Fruit fly (Drosophila melanogaster) whole organism, prepupa: ENCODE data around the gene SdhD.

ENCODE experiments used
- Blimp-1 ChIP-seq: fragments of 200-800 bp; sonication (Bioruptor generic); optimal IDR thresholded peaks from 3 replicates; lab custom pipeline; 2017; ENCODE audit warnings: missing biosample characterization, missing genetic modification characterization, mild to moderate bottlenecking, moderate library complexity, missing genetic modification reagents
- CG10631 ChIP-seq: fragments of 200-800 bp; sonication (Bioruptor generic); optimal IDR thresholded peaks from 2 replicates; lab custom pipeline; 2016; ENCODE audit warnings: missing biosample characterization, missing genetic modification characterization
- CG11762 ChIP-seq: fragments of 200-800 bp; sonication (Bioruptor generic); optimal IDR thresholded peaks from 3 replicates; lab custom pipeline; 2016; ENCODE audit warnings: missing biosample characterization, missing genetic modification characterization; ENCODE audit not compliant: insufficient read depth
- CG11902 ChIP-seq: fragments of 200-800 bp; sonication (Bioruptor generic); optimal IDR thresholded peaks from 3 replicates; lab custom pipeline; 2016; ENCODE audit warnings: missing biosample characterization, missing genetic modification characterization
- CG1621 ChIP-seq: fragments of 200-800 bp; sonication (Bioruptor generic); optimal IDR thresholded peaks from 3 replicates; lab custom pipeline; 2018; ENCODE audit warnings: missing biosample characterization, mild to moderate bottlenecking, missing genetic modification characterization
- CG16779 ChIP-seq: fragments of 200-800 bp; sonication (Bioruptor generic); optimal IDR thresholded peaks from 3 replicates; lab custom pipeline; 2017; ENCODE audit warnings: missing biosample characterization, mild to moderate bottlenecking, missing genetic modification characterization
- CG3032 ChIP-seq: fragments of 200-800 bp; optimal IDR thresholded peaks from 2 replicates; lab custom pipeline; 2019; ENCODE audit warnings: missing biosample characterization, mild to moderate bottlenecking, missing genetic modification characterization, moderate library complexity
- CG31627 ChIP-seq: fragments of 200-800 bp; sonication (Bioruptor generic); optimal IDR thresholded peaks from 3 replicates; lab custom pipeline; 2016; ENCODE audit warnings: missing biosample characterization, missing genetic modification characterization
- CG34406 ChIP-seq: fragments of 200-800 bp; sonication (Bioruptor generic); optimal IDR thresholded peaks from 3 replicates; lab custom pipeline; 2016; ENCODE audit warnings: missing biosample characterization, missing genetic modification characterization
- CG4318 ChIP-seq: fragments of 200-800 bp; sonication (Bioruptor generic); optimal IDR thresholded peaks from 3 replicates; lab custom pipeline; 2017; ENCODE audit warnings: missing biosample characterization, mild to moderate bottlenecking, missing genetic modification characterization
- CG6163 ChIP-seq: fragments of 200-800 bp; sonication (Bioruptor generic); IDR thresholded peaks from 3 replicates; pipeline ENCODE4 v1.3.6; 2022; ENCODE audit warnings: missing biosample characterization, missing genetic modification characterization
- CG6276 ChIP-seq: fragments of 200-800 bp; sonication (Bioruptor generic); optimal IDR thresholded peaks from 2 replicates; lab custom pipeline; 2017; ENCODE audit warnings: missing biosample characterization, mild to moderate bottlenecking, missing genetic modification characterization
- CG6808 ChIP-seq: fragments of 200-800 bp; sonication (Bioruptor generic); optimal IDR thresholded peaks from 3 replicates; lab custom pipeline; 2017; ENCODE audit warnings: missing biosample characterization, missing genetic modification characterization, mild to moderate bottlenecking, moderate library complexity, missing genetic modification reagents
- CG6854 ChIP-seq: fragments of 200-800 bp; sonication (Bioruptor generic); optimal IDR thresholded peaks from 2 replicates; lab custom pipeline; 2017; ENCODE audit warnings: missing biosample characterization, mild to moderate bottlenecking, missing genetic modification characterization
- CG7368 ChIP-seq: fragments of 200-800 bp; sonication (Bioruptor generic); optimal IDR thresholded peaks from 3 replicates; lab custom pipeline; 2016; ENCODE audit warnings: missing biosample characterization, missing genetic modification characterization
- CG8119 ChIP-seq: fragments of 200-800 bp; sonication (Bioruptor generic); IDR thresholded peaks from 3 replicates; pipeline ENCODE4 v1.3.6; 2022; ENCODE audit warnings: missing biosample characterization, missing genetic modification characterization
- CG8319 ChIP-seq: fragments of 200-800 bp; sonication (Bioruptor generic); optimal IDR thresholded peaks from 3 replicates; lab custom pipeline; 2016; ENCODE audit warnings: missing biosample characterization, missing genetic modification characterization
- CG8632 ChIP-seq: fragments of 200-800 bp; sonication (Bioruptor generic); optimal IDR thresholded peaks from 3 replicates; lab custom pipeline; 2016; ENCODE audit warnings: missing biosample characterization, missing genetic modification characterization
- CG9139 ChIP-seq: fragments of 200-800 bp; sonication (Bioruptor generic); optimal IDR thresholded peaks from 3 replicates; lab custom pipeline; 2017; ENCODE audit warnings: missing biosample characterization, mild to moderate bottlenecking, missing genetic modification characterization
- Eip75B ChIP-seq: fragments of 200-800 bp; sonication (Bioruptor generic); optimal IDR thresholded peaks from 3 replicates; lab custom pipeline; 2016; ENCODE audit warnings: missing biosample characterization, missing genetic modification characterization
- Eip78C ChIP-seq: fragments of 200-800 bp; sonication (Bioruptor generic); peaks from one replicate; lab custom pipeline; 2016; ENCODE audit warnings: missing biosample characterization, missing genetic modification characterization
- Gug ChIP-seq: fragments of 200-800 bp; sonication (Bioruptor generic); IDR thresholded peaks from 2 replicates; pipeline ENCODE4 v1.3.6; 2022; ENCODE audit warnings: missing biosample characterization, missing genetic modification characterization
- Hr38 ChIP-seq: sonication (Bioruptor generic); optimal IDR thresholded peaks from 2 replicates; lab custom pipeline; 2016; ENCODE audit warnings: missing biosample characterization, missing genetic modification characterization
- Hr39 ChIP-seq: fragments of 200-800 bp; sonication (Bioruptor generic); optimal IDR thresholded peaks from 2 replicates; lab custom pipeline; 2016; ENCODE audit warnings: missing biosample characterization, missing genetic modification characterization
- Hr4 ChIP-seq: fragments of 200-800 bp; sonication (Bioruptor generic); optimal IDR thresholded peaks from 3 replicates; lab custom pipeline; 2016; ENCODE audit warnings: missing biosample characterization, missing genetic modification characterization
- Lpt ChIP-seq: fragments of 200-800 bp; sonication (Bioruptor generic); optimal IDR thresholded peaks from 3 replicates; lab custom pipeline; 2016; ENCODE audit warnings: missing biosample characterization, missing genetic modification characterization
- Met ChIP-seq: fragments of 200-800 bp; sonication (Bioruptor generic); optimal IDR thresholded peaks from 3 replicates; lab custom pipeline; 2016; ENCODE audit warnings: missing biosample characterization, missing genetic modification characterization
- OdsH ChIP-seq: fragments of 200-800 bp; sonication (Bioruptor generic); optimal IDR thresholded peaks from 3 replicates; lab custom pipeline; 2016; ENCODE audit warnings: missing biosample characterization, missing genetic modification characterization
- Smox ChIP-seq: fragments of 200-800 bp; sonication (Bioruptor generic); optimal IDR thresholded peaks from 3 replicates; lab custom pipeline; 2016; ENCODE audit warnings: missing biosample characterization, missing genetic modification characterization
- Sox14 ChIP-seq: fragments of 200-800 bp; sonication (Bioruptor generic); optimal IDR thresholded peaks from 3 replicates; lab custom pipeline; 2016; ENCODE audit warnings: missing biosample characterization, missing genetic modification characterization
- Sox15 ChIP-seq: fragments of 200-800 bp; sonication (Bioruptor generic); optimal IDR thresholded peaks from 3 replicates; lab custom pipeline; 2016; ENCODE audit warnings: missing biosample characterization, missing genetic modification characterization
- achi ChIP-seq: fragments of 200-800 bp; sonication (Bioruptor generic); optimal IDR thresholded peaks from 3 replicates; lab custom pipeline; 2016; ENCODE audit warnings: missing biosample characterization, missing genetic modification characterization
- cyc ChIP-seq: fragments of 200-800 bp; sonication (Bioruptor generic); optimal IDR thresholded peaks from 3 replicates; lab custom pipeline; 2016; ENCODE audit warnings: missing biosample characterization, missing genetic modification characterization
- dac ChIP-seq: fragments of 200-800 bp; sonication (Bioruptor generic); optimal IDR thresholded peaks from 2 replicates; lab custom pipeline; 2017; ENCODE audit warnings: missing biosample characterization, mild to moderate bottlenecking, missing genetic modification characterization
- dsx ChIP-seq: fragments of 200-800 bp; optimal IDR thresholded peaks from 3 replicates; lab custom pipeline; 2019; ENCODE audit warnings: missing biosample characterization, mild to moderate bottlenecking, missing genetic modification characterization, moderate library complexity; ENCODE audit not compliant: poor library complexity, severe bottlenecking
- eg ChIP-seq: fragments of 200-800 bp; sonication (Bioruptor generic); IDR thresholded peaks from 3 replicates; pipeline ENCODE4 v1.3.6; 2022; ENCODE audit warnings: missing biosample characterization, missing genetic modification characterization
- esn ChIP-seq: fragments of 200-800 bp; sonication (Bioruptor generic); optimal IDR thresholded peaks from 2 replicates; lab custom pipeline; 2016; ENCODE audit warnings: missing biosample characterization, mild to moderate bottlenecking, missing genetic modification characterization, moderate library complexity
- fd85E ChIP-seq: fragments of 200-800 bp; sonication (Bioruptor generic); optimal IDR thresholded peaks from 3 replicates; lab custom pipeline; 2016; ENCODE audit warnings: missing biosample characterization, missing genetic modification characterization
- fkh ChIP-seq: fragments of 200-800 bp; sonication (Bioruptor generic); optimal IDR thresholded peaks from 3 replicates; lab custom pipeline; 2017; ENCODE audit warnings: missing biosample characterization, mild to moderate bottlenecking, missing genetic modification characterization, moderate library complexity
- lz ChIP-seq: fragments of 200-800 bp; sonication (Bioruptor generic); optimal IDR thresholded peaks from 3 replicates; lab custom pipeline; 2016; ENCODE audit warnings: missing biosample characterization, missing genetic modification characterization
- net ChIP-seq: fragments of 200-800 bp; sonication (Bioruptor generic); optimal IDR thresholded peaks from 3 replicates; lab custom pipeline; 2016; ENCODE audit warnings: missing biosample characterization, missing genetic modification characterization
- pdm3 ChIP-seq: fragments of 200-800 bp; sonication (Bioruptor generic); optimal IDR thresholded peaks from 3 replicates; lab custom pipeline; 2016; ENCODE audit warnings: missing biosample characterization, missing genetic modification characterization
- salr ChIP-seq, 2 experiments: fragments of 200-800 bp; sonication (Bioruptor generic); optimal IDR thresholded peaks; 3 replicates each; lab custom pipeline; 2016 to 2018; ENCODE audit warnings: missing biosample characterization in 2 of 2, missing genetic modification characterization in 2 of 2, mild to moderate bottlenecking in 1 of 2
- ss ChIP-seq, 2 experiments: fragments of 200-800 bp; sonication (Bioruptor generic); optimal IDR thresholded peaks; 2 replicates in 1 of 2; 3 replicates in 1 of 2; lab custom pipeline; 2017 to 2018; ENCODE audit warnings: mild to moderate bottlenecking in 2 of 2, missing biosample characterization in 2 of 2, missing genetic modification characterization in 2 of 2, moderate library complexity in 1 of 2
- svp ChIP-seq: fragments of 200-800 bp; sonication (Bioruptor generic); peaks from one replicate; lab custom pipeline; 2016; ENCODE audit warnings: missing biosample characterization, missing genetic modification characterization
- vri ChIP-seq: fragments of 200-800 bp; sonication (Bioruptor generic); optimal IDR thresholded peaks from 3 replicates; lab custom pipeline; 2016; ENCODE audit warnings: missing biosample characterization, mild to moderate bottlenecking, missing genetic modification characterization

The SdhD gene

DNA sequence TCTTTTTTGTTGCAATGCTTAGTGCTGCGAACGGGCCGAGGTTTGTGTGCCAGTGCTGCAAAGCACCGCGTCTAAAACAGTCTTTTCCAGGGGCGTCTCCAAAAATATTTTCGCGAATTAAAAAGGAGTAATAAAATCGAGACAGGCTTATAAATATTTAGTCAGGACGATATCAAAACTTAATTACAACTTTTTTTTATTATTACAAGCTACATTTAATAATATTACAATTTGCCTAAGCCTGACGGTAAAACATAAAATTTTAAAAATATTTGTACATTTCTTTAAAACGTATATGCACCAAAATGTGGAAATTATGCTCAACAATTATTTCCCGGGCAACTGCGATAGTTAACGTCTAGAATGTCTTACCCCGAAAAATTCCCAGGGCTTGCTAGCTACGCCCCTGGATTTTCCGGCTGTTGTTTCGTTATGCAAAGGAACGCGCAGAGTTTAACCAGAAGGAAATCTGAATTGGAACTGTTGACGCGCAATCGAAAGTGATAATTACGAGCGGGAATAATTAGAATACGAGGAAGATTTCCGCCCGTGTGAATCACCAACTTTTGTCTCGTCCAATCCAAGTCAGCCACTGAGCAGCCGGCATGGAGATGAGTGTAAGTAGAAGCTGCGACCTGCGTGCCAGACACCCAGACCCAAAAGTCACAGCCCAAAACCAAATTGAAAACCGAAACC lies 2.3 kb downstream of the SdhD start, which contains the start of the genes PTPMT1 and Hrd3 (continued):
- TF ChIP-seq Hr4 (peak; percentile 99), Met (GFP tag; lab: Kevin White, UChicago) (peak; percentile 99), CG6276 (GFP tag; lab: Kevin White, UChicago) (peak; percentile 99), Sox15 (peak; percentile 99), CG6854 (GFP tag; lab: Kevin White, UChicago) (peak; percentile 97), CG34406 (GFP tag; lab: Kevin White, UChicago) (peak; percentile 99), CG10631 (GFP tag; lab: Kevin White, UChicago) (peak; percentile 99), CG3032 (tag; lab: Kevin White, UChicago) (peak; percentile 99), Sox14 (GFP tag; lab: Kevin White, UChicago) (peak; percentile 99), net (GFP tag; lab: Kevin White, UChicago) (peak; percentile 99), CG11902 (GFP tag; lab: Kevin White, UChicago) (peak; percentile 98), fkh (GFP tag; lab: Kevin White, UChicago) (peak; percentile 92), ss (GFP tag; optimal IDR thresholded peaks at IDR 0.05; lab: Kevin White, UChicago) (peak; percentile 98 to 99), pdm3 (peak; percentile 99), svp (peak; percentile 99), esn (GFP tag; lab: Kevin White, UChicago) (peak; percentile 100), CG16779 (tag; lab: Kevin White, UChicago) (peak; percentile 97), CG8319 (GFP tag; lab: Kevin White, UChicago) (peak; percentile 98), Hr39 (GFP tag; lab: Kevin White, UChicago) (peak; percentile 98), salr (GFP tag; optimal IDR thresholded peaks at IDR 0.05; lab: Kevin White, UChicago) (peak; percentile 95 to 100), CG11762 (peak; percentile 99), CG1621 (tag; lab: Kevin White, UChicago) (peak; percentile 94), dac (peak; percentile 99)

- TF ChIP-seq dsx (GFP tag; lab: Kevin White, UChicago) (no peak), CG16779 (tag; lab: Kevin White, UChicago) (no peak), CG8119 (no peak), CG4318 (GFP tag; lab: Kevin White, UChicago) (no peak), net (GFP tag; lab: Kevin White, UChicago) (no peak), salr (GFP tag; optimal IDR thresholded peaks at IDR 0.05; lab: Kevin White, UChicago) (no peak), Lpt (no peak), fkh (GFP tag; lab: Kevin White, UChicago) (no peak), CG34406 (GFP tag; lab: Kevin White, UChicago) (no peak), fd85E (GFP tag; lab: Kevin White, UChicago) (no peak), Met (GFP tag; lab: Kevin White, UChicago) (no peak), CG31627 (GFP tag; lab: Kevin White, UChicago) (peak; percentile 66), CG8319 (GFP tag; lab: Kevin White, UChicago) (no peak), CG11762 (no peak), OdsH (GFP tag; lab: Kevin White, UChicago) (no peak), vri (no peak), Smox (GFP tag; lab: Kevin White, UChicago) (no peak), CG10631 (GFP tag; lab: Kevin White, UChicago) (no peak), Eip75B (GFP tag; lab: Kevin White, UChicago) (no peak), eg (peak; percentile 35; the same call in 1 of the 3 replicates), CG6163 (peak; percentile 16; the same call in 1 of the 3 replicates), achi (GFP tag; lab: Kevin White, UChicago) (no peak), CG8632 (GFP tag; lab: Kevin White, UChicago) (no peak), CG6808 (GFP tag; lab: Kevin White, UChicago) (no peak), lz (GFP tag; lab: Kevin White, UChicago) (peak; percentile 62), CG7368 (GFP tag; lab: Kevin White, UChicago) (no peak), Hr39 (GFP tag; lab: Kevin White, UChicago) (no peak), CG11902 (GFP tag; lab: Kevin White, UChicago) (no peak), Hr4 (no peak), Blimp-1 (GFP tag; lab: Kevin White, UChicago) (no peak), CG9139 (GFP tag; lab: Kevin White, UChicago) (no peak), svp (no peak), pdm3 (no peak), Gug (GFP tag; lab: Robert Waterston, UW) (no peak), esn (GFP tag; lab: Kevin White, UChicago) (peak; percentile 77), cyc (GFP tag; lab: Kevin White, UChicago) (peak; percentile 65), Sox14 (GFP tag; lab: Kevin White, UChicago) (peak; percentile 78), Eip78C (GFP tag; lab: Kevin White, UChicago) (no peak), Hr38 (GFP tag; lab: Kevin White, UChicago) (no peak)
Observed at dm6 chr3R:23752728-23753127, 7.7 kb downstream of the SdhD start, which contains the start of the genes RanBP3 and Rpt5. Gene RanBP3, minus strand, starts transcription at chr3R:23752834. Gene Rpt5, plus strand, starts transcription at chr3R:23752876.
